Fruit fly (Drosophila melanogaster): Measurements from ENCODE around the gene CG8128.

The CG8128 gene

dm6 chrX:15703720-15704206 is 6.5 kb downstream of the CG8128 start, which contains the start of the genes Pis and Hap40 (continued):
- peak; percentile 35 for TF ChIP-seq CG34406 (GFP tag; optimal IDR thresholded peaks at IDR 0.05)
- peak; percentile 78 for TF ChIP-seq lz (GFP tag; optimal IDR thresholded peaks at IDR 0.05)
- peak; percentile 55 for TF ChIP-seq Ets96B (tag; optimal IDR thresholded peaks at IDR 0.05)
- no peak for TF ChIP-seq CG6854 (GFP tag; optimal IDR thresholded peaks at IDR 0.05)
- no peak for TF ChIP-seq OdsH (GFP tag; optimal IDR thresholded peaks at IDR 0.05)
- peak; percentile 68 for TF ChIP-seq Sox15 (GFP tag; optimal IDR thresholded peaks at IDR 0.05)
- TF ChIP-seq Eip75B (GFP tag; optimal IDR thresholded peaks at IDR 0.05) = no peak
- TF ChIP-seq CG31627 (GFP tag; optimal IDR thresholded peaks at IDR 0.05) = peak; percentile 77
- no peak for TF ChIP-seq ss (GFP tag; optimal IDR thresholded peaks at IDR 0.05)
- peak; percentile 42 for TF ChIP-seq fd59A (GFP tag; optimal IDR thresholded peaks at IDR 0.05)
- no peak for TF ChIP-seq CG11762 (GFP tag; optimal IDR thresholded peaks at IDR 0.05; ENCODE audit: insufficient read depth)
- peak in 1 of 2 experiments; percentile 28 for TF ChIP-seq salr (GFP tag; optimal IDR thresholded peaks at IDR 0.05)
- TF ChIP-seq Met (GFP tag; optimal IDR thresholded peaks at IDR 0.05) = no peak
- peak; percentile 56 for TF ChIP-seq dsx (GFP tag; optimal IDR thresholded peaks at IDR 0.05; ENCODE audit: poor library complexity, severe bottlenecking)
- peak; percentile 36 for TF ChIP-seq net (GFP tag; optimal IDR thresholded peaks at IDR 0.05)
- peak; percentile 19 for TF ChIP-seq CG8319 (GFP tag; optimal IDR thresholded peaks at IDR 0.05)
- no peak for TF ChIP-seq CG1621 (tag; optimal IDR thresholded peaks at IDR 0.05)
- peak; percentile 22 for TF ChIP-seq vri (GFP tag; optimal IDR thresholded peaks at IDR 0.05)
- TF ChIP-seq Gug (GFP tag; IDR thresholded peaks at IDR 0.05) = peak; percentile 53
- peak; percentile 59 for TF ChIP-seq Ets21C (GFP tag; optimal IDR thresholded peaks at IDR 0.05)
- TF ChIP-seq dac (GFP tag; optimal IDR thresholded peaks at IDR 0.05) = peak; percentile 63
- peak; percentile 65 for TF ChIP-seq acj6 (GFP tag; optimal IDR thresholded peaks at IDR 0.05)
- peak; percentile 77 for TF ChIP-seq Eip78C (GFP tag)
- TF ChIP-seq Sox14 (GFP tag; optimal IDR thresholded peaks at IDR 0.05) = peak; percentile 83

DNA sequence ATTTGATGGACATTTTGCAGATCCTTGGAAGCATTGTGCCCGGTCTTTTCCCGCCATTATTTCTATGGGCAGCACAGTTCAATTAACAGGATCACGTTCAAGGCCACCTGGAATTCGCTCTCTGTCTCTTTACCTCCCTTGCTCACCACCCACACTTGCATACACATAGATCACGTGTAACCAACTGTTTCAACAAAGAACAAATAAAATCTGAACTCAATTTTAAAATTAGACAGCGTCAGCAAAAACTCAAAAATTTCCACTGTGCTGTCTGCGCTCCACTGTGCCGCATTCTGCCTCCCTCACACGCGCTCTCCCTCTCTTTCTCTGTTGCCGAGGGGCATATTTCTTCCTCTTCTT is 12.3 kb downstream of the CG8128 start:
- peak; percentile 44 for TF ChIP-seq Hr39 (GFP tag; optimal IDR thresholded peaks at IDR 0.05)
- TF ChIP-seq Gug (GFP tag; IDR thresholded peaks at IDR 0.05) = no peak
- no peak for TF ChIP-seq topi (GFP tag; optimal IDR thresholded peaks at IDR 0.05)
- no peak for TF ChIP-seq dsx (GFP tag; optimal IDR thresholded peaks at IDR 0.05; ENCODE audit: poor library complexity, severe bottlenecking)
- no peak for TF ChIP-seq CG9139 (GFP tag; optimal IDR thresholded peaks at IDR 0.05)
- TF ChIP-seq Eip75B (GFP tag; optimal IDR thresholded peaks at IDR 0.05) = peak; percentile 36
- TF ChIP-seq salr (GFP tag; optimal IDR thresholded peaks at IDR 0.05) = no peak
- no peak for TF ChIP-seq CG11294 (GFP tag; IDR thresholded peaks at IDR 0.05)
- no peak for TF ChIP-seq CG10631 (GFP tag; optimal IDR thresholded peaks at IDR 0.05)
- no peak for TF ChIP-seq eg (GFP tag; IDR thresholded peaks at IDR 0.05)
- TF ChIP-seq CG7368 (GFP tag; optimal IDR thresholded peaks at IDR 0.05) = no peak
- TF ChIP-seq Eip93F (GFP tag; optimal IDR thresholded peaks at IDR 0.05) = no peak
- no peak for TF ChIP-seq Hr4 (GFP tag; optimal IDR thresholded peaks at IDR 0.05)
- no peak for TF ChIP-seq net (GFP tag; optimal IDR thresholded peaks at IDR 0.05)
- no peak for TF ChIP-seq CG8632 (GFP tag; optimal IDR thresholded peaks at IDR 0.05)
- no peak for TF ChIP-seq fd85E (GFP tag; optimal IDR thresholded peaks at IDR 0.05)
- peak; percentile 9 for TF ChIP-seq CG3032 (tag; optimal IDR thresholded peaks at IDR 0.05)
- TF ChIP-seq CG8119 (GFP tag; IDR thresholded peaks at IDR 0.05) = no peak; the same call in 2 of the 3 replicates
- TF ChIP-seq Eip78C (GFP tag) = peak; percentile 53
- TF ChIP-seq OdsH (GFP tag; optimal IDR thresholded peaks at IDR 0.05) = no peak
- TF ChIP-seq cyc (GFP tag; optimal IDR thresholded peaks at IDR 0.05) = no peak
- TF ChIP-seq spab (GFP tag; optimal IDR thresholded peaks at IDR 0.05) = no peak
- TF ChIP-seq CG32006 (GFP tag; optimal IDR thresholded peaks at IDR 0.05) = no peak
- no peak for TF ChIP-seq CG4318 (GFP tag; optimal IDR thresholded peaks at IDR 0.05)
- peak; percentile 3 for TF ChIP-seq CG11902 (GFP tag; optimal IDR thresholded peaks at IDR 0.05)
- TF ChIP-seq pdm3 (GFP tag; optimal IDR thresholded peaks at IDR 0.05) = no peak
- no peak for TF ChIP-seq Lpt (GFP tag; optimal IDR thresholded peaks at IDR 0.05)
- no peak for TF ChIP-seq dac (GFP tag; optimal IDR thresholded peaks at IDR 0.05)
- TF ChIP-seq Smox (GFP tag; optimal IDR thresholded peaks at IDR 0.05) = no peak
- TF ChIP-seq vri (GFP tag; optimal IDR thresholded peaks at IDR 0.05) = no peak
- TF ChIP-seq ss (GFP tag; optimal IDR thresholded peaks at IDR 0.05) = no peak
- no peak for TF ChIP-seq CG6854 (GFP tag; optimal IDR thresholded peaks at IDR 0.05)
- no peak for TF ChIP-seq fkh (GFP tag; optimal IDR thresholded peaks at IDR 0.05)
- TF ChIP-seq lz (GFP tag; optimal IDR thresholded peaks at IDR 0.05) = peak; percentile 6
- TF ChIP-seq CG16779 (tag; optimal IDR thresholded peaks at IDR 0.05) = no peak
- TF ChIP-seq Sox102F (GFP tag; optimal IDR thresholded peaks at IDR 0.05) = no peak
- TF ChIP-seq Met (GFP tag; optimal IDR thresholded peaks at IDR 0.05) = no peak
- TF ChIP-seq CG6808 (GFP tag; optimal IDR thresholded peaks at IDR 0.05) = peak; percentile 98
- TF ChIP-seq Sox15 (GFP tag; optimal IDR thresholded peaks at IDR 0.05) = no peak
